Worm (Caenorhabditis elegans) whole organism, early embryonic: ENCODE measurements around the gene E02C12.8.

Experiments
- B0310.2 ChIP-seq: sonication (generic microtip); optimal IDR thresholded peaks from 2 replicates; lab custom pipeline; 2016; ENCODE audit warnings: mild to moderate bottlenecking, missing genetic modification characterization, missing compliant biosample characterization
- F13C5.2 ChIP-seq: sonication (generic microtip); optimal IDR thresholded peaks from 2 replicates; lab custom pipeline; 2017; ENCODE audit warnings: mild to moderate bottlenecking, missing genetic modification characterization, inconsistent platforms, missing compliant biosample characterization
- aly-1 ChIP-seq: sonication (generic microtip); optimal IDR thresholded peaks from 2 replicates; lab custom pipeline; 2016; ENCODE audit warnings: missing genetic modification characterization, missing compliant biosample characterization
- ama-1 ChIP-seq: fragments of 150-350 bp; optimal IDR thresholded peaks from 2 replicates; lab custom pipeline; 2014
- ceh-13 ChIP-seq: fragments of 200-800 bp; sonication (Bioruptor generic); optimal IDR thresholded peaks from 2 replicates; lab custom pipeline; 2018; ENCODE audit warnings: mild to moderate bottlenecking, missing genetic modification characterization, missing compliant biosample characterization
- ceh-36 ChIP-seq: sonication (generic microtip); optimal IDR thresholded peaks from 2 replicates; lab custom pipeline; 2016; ENCODE audit warnings: missing genetic modification characterization, inconsistent platforms, missing compliant biosample characterization
- ets-7 ChIP-seq: sonication (generic microtip); optimal IDR thresholded peaks from 2 replicates; lab custom pipeline; 2016; ENCODE audit warnings: missing genotype, missing genetic modification characterization, missing compliant biosample characterization
- flt-1 ChIP-seq: fragments of 200-800 bp; sonication (Bioruptor generic); IDR thresholded peaks from 2 replicates; pipeline ENCODE4 v1.3.6; 2022; ENCODE audit warnings: missing genetic modification characterization, missing compliant biosample characterization
- hmbx-1 ChIP-seq: sonication (generic microtip); optimal IDR thresholded peaks from 2 replicates; lab custom pipeline; 2016; ENCODE audit warnings: mild to moderate bottlenecking, missing genetic modification characterization, missing compliant biosample characterization
- hmg-4 ChIP-seq: fragments of 200-800 bp; sonication (Bioruptor generic); optimal IDR thresholded peaks from 2 replicates; lab custom pipeline; 2018; ENCODE audit warnings: mild to moderate bottlenecking, missing genetic modification characterization, missing compliant biosample characterization
- hnd-1 ChIP-seq: sonication (generic microtip); optimal IDR thresholded peaks from 2 replicates; lab custom pipeline; 2016; ENCODE audit warnings: missing genetic modification characterization, missing compliant biosample characterization
- pes-1 ChIP-seq: fragments of 200-800 bp; sonication (Bioruptor generic); IDR thresholded peaks from 2 replicates; pipeline ENCODE4 v1.3.6; 2022; ENCODE audit warnings: missing genetic modification reagents, missing genetic modification characterization, missing compliant biosample characterization
- scrt-1 ChIP-seq: fragments of 200-800 bp; sonication (Bioruptor generic); IDR thresholded peaks from 2 replicates; pipeline ENCODE4 v1.3.6; 2022; ENCODE audit warnings: missing genetic modification characterization, missing compliant biosample characterization
- sea-1 ChIP-seq: fragments of 200-800 bp; sonication (Bioruptor generic); conservative IDR thresholded peaks from 2 replicates; pipeline ENCODE4 v1.3.6; 2022; ENCODE audit warnings: missing genetic modification characterization, missing compliant biosample characterization
- tbx-11 ChIP-seq: fragments of 200-800 bp; sonication (Bioruptor generic); IDR thresholded peaks from 2 replicates; pipeline ENCODE4 v1.3.6; 2022; ENCODE audit warnings: missing genetic modification characterization, missing compliant biosample characterization
- tbx-37 ChIP-seq: fragments of 200-800 bp; sonication (Bioruptor generic); conservative IDR thresholded peaks from 2 replicates; pipeline ENCODE4 v1.3.6; 2022; ENCODE audit warnings: missing genetic modification reagents, missing genetic modification characterization, missing compliant biosample characterization
- tra-4 ChIP-seq: sonication (generic microtip); optimal IDR thresholded peaks from 2 replicates; lab custom pipeline; 2017; ENCODE audit warnings: missing genetic modification characterization, missing compliant biosample characterization

E02C12.8 gene

ce11 chrV:9399886-9400373 lies 26.5 kb upstream of the E02C12.8 start, which contains the start of gene trpp-4:
Gene trpp-4, plus strand, starts transcription at chrV:9400327.
- TF ChIP-seq hnd-1 (tag; lab: Kevin White, UChicago): no peak
- no peak for TF ChIP-seq flt-1 (GFP tag; lab: Robert Waterston, UW)
- no peak for TF ChIP-seq aly-1
- no peak for TF ChIP-seq F13C5.2 (tag; lab: Kevin White, UChicago)
- no peak for TF ChIP-seq hmg-4 (GFP tag; lab: Kevin White, UChicago)
- no peak for TF ChIP-seq ets-7 (tag; lab: Kevin White, UChicago)
- TF ChIP-seq tbx-11 (GFP tag; lab: Robert Waterston, UW): no peak
- TF ChIP-seq tbx-37 (GFP tag; lab: Robert Waterston, UW): no peak
- no peak for TF ChIP-seq tra-4 (tag; lab: Kevin White, UChicago)
- no peak for TF ChIP-seq ceh-13 (GFP tag; lab: Kevin White, UChicago)
- no peak for TF ChIP-seq scrt-1 (GFP tag; lab: Robert Waterston, UW)
- TF ChIP-seq pes-1: no peak
- no peak for TF ChIP-seq sea-1 (GFP tag; lab: Robert Waterston, UW)
- no peak for TF ChIP-seq B0310.2 (tag; lab: Kevin White, UChicago)

ce11 chrV:9394938-9395639 lies 21.7 kb upstream of the E02C12.8 start:
- no peak for TF ChIP-seq ama-1 (lab: Kevin White, UChicago)
- TF ChIP-seq hmbx-1: no peak
- TF ChIP-seq tbx-37 (GFP tag; lab: Robert Waterston, UW): no peak
- TF ChIP-seq hnd-1 (tag; lab: Kevin White, UChicago): no peak
- no peak for TF ChIP-seq tbx-11 (GFP tag; lab: Robert Waterston, UW)
- no peak for TF ChIP-seq flt-1 (GFP tag; lab: Robert Waterston, UW)
- TF ChIP-seq ceh-36: no peak
- TF ChIP-seq B0310.2 (tag; lab: Kevin White, UChicago): no peak
- no peak for TF ChIP-seq F13C5.2 (tag; lab: Kevin White, UChicago)

ce11 chrV:9391959-9392358 lies 18.5 kb upstream of the E02C12.8 start:
- TF ChIP-seq ceh-36 (no peak), hmg-4 (GFP tag; lab: Kevin White, UChicago) (no peak), tra-4 (tag; lab: Kevin White, UChicago) (no peak), flt-1 (GFP tag; lab: Robert Waterston, UW) (no peak), ceh-13 (GFP tag; lab: Kevin White, UChicago) (no peak), tbx-11 (GFP tag; lab: Robert Waterston, UW) (no peak), hnd-1 (tag; lab: Kevin White, UChicago) (no peak), aly-1 (no peak), B0310.2 (tag; lab: Kevin White, UChicago) (no peak)

DNA sequence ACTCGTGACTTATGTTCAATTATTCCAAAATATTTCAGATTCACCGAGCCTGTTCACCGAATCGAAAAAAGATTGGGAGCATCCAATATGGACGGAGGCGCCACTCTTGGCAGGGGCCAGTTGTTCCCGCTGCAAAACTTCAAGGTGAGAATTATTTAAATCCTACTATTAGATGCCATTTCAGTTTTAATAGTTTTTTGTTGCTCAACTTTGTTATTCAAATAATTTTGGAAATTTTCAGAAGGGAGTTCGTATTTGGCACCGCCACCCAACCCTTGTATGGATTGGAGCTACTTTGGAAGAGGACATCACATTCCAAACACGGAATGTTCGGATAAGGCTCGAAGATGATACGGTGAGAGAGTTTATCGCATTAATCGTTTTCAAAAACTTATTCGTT lies 12.7 kb upstream of the E02C12.8 start, which contains the start of gene hum-2:
TSS of gene hum-2 (plus strand) at position 33 of the 400 bp plus-strand sequence.
- TF ChIP-seq ets-7 (tag; lab: Kevin White, UChicago): no peak
- TF ChIP-seq flt-1 (GFP tag; lab: Robert Waterston, UW): no peak
- TF ChIP-seq aly-1: no peak
- TF ChIP-seq scrt-1 (GFP tag; lab: Robert Waterston, UW): no peak

ce11 chrV:9384949-9385348 lies 11.5 kb upstream of the E02C12.8 start:
- TF ChIP-seq B0310.2 (tag; lab: Kevin White, UChicago): no peak
- TF ChIP-seq ceh-13 (GFP tag; lab: Kevin White, UChicago): no peak
- no peak for TF ChIP-seq flt-1 (GFP tag; lab: Robert Waterston, UW)
- TF ChIP-seq pes-1: no peak
- TF ChIP-seq tbx-11 (GFP tag; lab: Robert Waterston, UW): no peak

ce11 chrV:9384359-9384758 lies 10.9 kb upstream of the E02C12.8 start:
- TF ChIP-seq hmbx-1 (no peak), hmg-4 (GFP tag; lab: Kevin White, UChicago) (no peak), sea-1 (GFP tag; lab: Robert Waterston, UW) (no peak), F13C5.2 (tag; lab: Kevin White, UChicago) (no peak), aly-1 (no peak), pes-1 (no peak), ets-7 (tag; lab: Kevin White, UChicago) (no peak), ama-1 (lab: Kevin White, UChicago) (no peak), ceh-13 (GFP tag; lab: Kevin White, UChicago) (no peak), flt-1 (GFP tag; lab: Robert Waterston, UW) (no peak), tbx-37 (GFP tag; lab: Robert Waterston, UW) (no peak), hnd-1 (tag; lab: Kevin White, UChicago) (no peak), ceh-36 (no peak), scrt-1 (GFP tag; lab: Robert Waterston, UW) (no peak), tbx-11 (GFP tag; lab: Robert Waterston, UW) (no peak), B0310.2 (tag; lab: Kevin White, UChicago) (no peak), tra-4 (tag; lab: Kevin White, UChicago) (no peak)

DNA sequence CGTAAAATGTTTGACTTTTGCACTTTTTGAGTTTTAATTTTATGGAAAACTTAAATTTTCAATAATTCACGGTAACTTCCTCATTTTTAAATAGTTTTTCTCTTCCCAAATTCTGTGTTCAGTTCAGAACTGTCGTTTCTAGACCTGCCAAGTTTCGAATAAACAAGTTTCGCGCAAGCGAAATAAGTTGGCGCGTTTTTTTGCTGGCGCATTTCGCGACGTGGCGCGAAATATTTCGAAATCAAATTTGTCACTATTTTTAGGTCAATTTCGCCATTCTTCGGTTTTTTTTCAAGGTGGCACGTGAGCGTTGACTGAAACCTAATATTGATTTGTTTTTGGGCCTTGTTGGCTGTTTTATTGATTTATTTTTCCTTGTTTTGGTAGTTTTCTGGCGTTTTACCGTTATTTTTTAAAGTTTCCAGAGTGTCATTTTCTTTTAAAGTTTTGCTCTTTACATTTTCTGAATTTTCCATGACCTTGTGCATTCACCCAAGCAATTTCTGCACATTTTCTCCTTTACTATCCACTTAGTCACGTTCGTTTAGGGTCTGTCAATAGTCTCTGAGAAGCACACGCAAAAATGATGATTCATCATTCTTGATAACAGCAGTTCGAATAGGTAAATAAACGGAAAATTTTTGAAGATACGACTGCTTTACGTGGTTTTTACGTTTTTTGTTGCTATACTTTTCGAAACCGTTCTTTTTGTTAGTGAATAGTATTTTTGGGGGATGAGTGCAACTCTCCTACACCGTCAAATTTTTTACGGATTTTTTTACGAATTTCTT lies 9.3 kb upstream of the E02C12.8 start:
- TF ChIP-seq sea-1 (GFP tag; lab: Robert Waterston, UW): no peak
- TF ChIP-seq ceh-13 (GFP tag; lab: Kevin White, UChicago): no peak
- TF ChIP-seq hmbx-1: no peak
- TF ChIP-seq B0310.2 (tag; lab: Kevin White, UChicago): no peak
- no peak for TF ChIP-seq tra-4 (tag; lab: Kevin White, UChicago)
